Fruit fly (Drosophila melanogaster) whole organism, embryonic: ENCODE measurements around the gene Vps2.
A peak's percentile ranks its signal among the peaks of the same experiment; 100 is the strongest.

ENCODE experiments used
- Bgb ChIP-seq: fragments of 200-800 bp; sonication (Bioruptor generic); IDR thresholded peaks from 2 replicates; pipeline ENCODE4 v1.3.6; 2022; ENCODE audit warnings: missing biosample characterization, missing genetic modification characterization; ENCODE audit not compliant: partially characterized antibody
- CG10431 ChIP-seq: fragments of 200-800 bp; sonication (Bioruptor generic); optimal IDR thresholded peaks from 3 replicates; lab custom pipeline; 2018; ENCODE audit warnings: missing biosample characterization, mild to moderate bottlenecking, missing genetic modification characterization
- CG10979 ChIP-seq: fragments of 200-800 bp; sonication (Bioruptor generic); optimal IDR thresholded peaks from 2 replicates; lab custom pipeline; 2018; ENCODE audit warnings: missing biosample characterization, mild to moderate bottlenecking, missing genetic modification characterization, moderate library complexity
- CG11456 ChIP-seq: fragments of 200-800 bp; sonication (Bioruptor generic); IDR thresholded peaks from 3 replicates; pipeline ENCODE4 v1.3.6; 2022; ENCODE audit warnings: missing biosample characterization, missing genetic modification characterization
- CG11560 ChIP-seq: fragments of 200-800 bp; sonication (Bioruptor generic); IDR thresholded peaks from 3 replicates; pipeline ENCODE4 v1.3.6; 2022; ENCODE audit warnings: missing biosample characterization, missing genetic modification characterization
- CG11695 ChIP-seq: fragments of 200-800 bp; sonication (Bioruptor generic); IDR thresholded peaks from 3 replicates; pipeline ENCODE4 v1.3.6; 2022; ENCODE audit warnings: missing biosample characterization, missing genetic modification characterization
- CG11723 ChIP-seq: fragments of 200-800 bp; sonication (Bioruptor generic); optimal IDR thresholded peaks from 2 replicates; lab custom pipeline; 2017; ENCODE audit warnings: missing biosample characterization, mild to moderate bottlenecking, missing genetic modification characterization
- CG12219 ChIP-seq: fragments of 200-800 bp; sonication (Bioruptor generic); optimal IDR thresholded peaks from 3 replicates; lab custom pipeline; 2018; ENCODE audit warnings: missing biosample characterization, mild to moderate bottlenecking, missing genetic modification characterization
- CG12299 ChIP-seq: fragments of 200-800 bp; sonication (Bioruptor generic); optimal IDR thresholded peaks from 2 replicates; lab custom pipeline; 2018; ENCODE audit warnings: missing biosample characterization, mild to moderate bottlenecking, missing genetic modification characterization
- CG12391 ChIP-seq: fragments of 200-800 bp; sonication (Bioruptor generic); optimal IDR thresholded peaks from 3 replicates; lab custom pipeline; 2018; ENCODE audit warnings: missing biosample characterization, mild to moderate bottlenecking, missing genetic modification characterization, moderate library complexity
- CG12744 ChIP-seq: fragments of 200-800 bp; sonication (Bioruptor generic); optimal IDR thresholded peaks from 2 replicates; lab custom pipeline; 2016; ENCODE audit warnings: missing biosample characterization, missing genetic modification characterization
- CG12769 ChIP-seq: fragments of 200-800 bp; sonication (Bioruptor generic); optimal IDR thresholded peaks from 2 replicates; lab custom pipeline; 2019; ENCODE audit warnings: missing biosample characterization, mild to moderate bottlenecking, missing genetic modification characterization, moderate library complexity
- CG15011 ChIP-seq: fragments of 200-800 bp; sonication (Bioruptor generic); optimal IDR thresholded peaks from 3 replicates; lab custom pipeline; 2018; ENCODE audit warnings: missing biosample characterization, mild to moderate bottlenecking, missing genetic modification characterization
- CG15073 ChIP-seq: fragments of 200-800 bp; sonication (Bioruptor generic); optimal IDR thresholded peaks from 2 replicates; lab custom pipeline; 2016; ENCODE audit warnings: missing biosample characterization, missing genetic modification characterization
- CG15269 ChIP-seq: fragments of 200-800 bp; sonication (Bioruptor generic); optimal IDR thresholded peaks from 2 replicates; lab custom pipeline; 2018; ENCODE audit warnings: missing biosample characterization, mild to moderate bottlenecking, missing genetic modification characterization, moderate library complexity
- CG15601 ChIP-seq: fragments of 200-800 bp; sonication (Bioruptor generic); optimal IDR thresholded peaks from 3 replicates; lab custom pipeline; 2019; ENCODE audit warnings: missing biosample characterization, mild to moderate bottlenecking, missing genetic modification characterization, moderate library complexity
- CG1603 ChIP-seq: fragments of 200-800 bp; sonication (Bioruptor generic); optimal IDR thresholded peaks from 2 replicates; lab custom pipeline; 2019; ENCODE audit warnings: missing biosample characterization, mild to moderate bottlenecking, missing genetic modification characterization, moderate library complexity
- CG17385 ChIP-seq: fragments of 200-800 bp; sonication (Bioruptor generic); optimal IDR thresholded peaks from 3 replicates; lab custom pipeline; 2018; ENCODE audit warnings: missing biosample characterization, mild to moderate bottlenecking, missing genetic modification characterization
- CG17912 ChIP-seq: fragments of 200-800 bp; sonication (Bioruptor generic); optimal IDR thresholded peaks from 2 replicates; lab custom pipeline; 2018; ENCODE audit warnings: missing biosample characterization, mild to moderate bottlenecking, missing genetic modification characterization
- CG2116 ChIP-seq: fragments of 200-800 bp; sonication (Bioruptor generic); optimal IDR thresholded peaks from 3 replicates; lab custom pipeline; 2018; ENCODE audit warnings: missing biosample characterization, mild to moderate bottlenecking, missing genetic modification characterization
- CG30431 ChIP-seq: fragments of 200-800 bp; sonication (Bioruptor generic); optimal IDR thresholded peaks from 2 replicates; lab custom pipeline; 2017; ENCODE audit warnings: missing biosample characterization, missing genetic modification characterization
- CG31224 ChIP-seq: fragments of 200-800 bp; sonication (Bioruptor generic); IDR thresholded peaks from 2 replicates; pipeline ENCODE4 v1.3.6; 2022; ENCODE audit warnings: missing biosample characterization, missing genetic modification characterization
- CG33557 ChIP-seq: fragments of 200-800 bp; sonication (Bioruptor generic); optimal IDR thresholded peaks from 2 replicates; lab custom pipeline; 2019; ENCODE audit warnings: missing biosample characterization, mild to moderate bottlenecking, missing genetic modification characterization, moderate library complexity
- CG3995 ChIP-seq: fragments of 200-800 bp; sonication (Bioruptor generic); optimal IDR thresholded peaks from 3 replicates; lab custom pipeline; 2016; ENCODE audit warnings: missing biosample characterization, missing genetic modification characterization
- CG4820 ChIP-seq: fragments of 200-800 bp; sonication (Bioruptor generic); optimal IDR thresholded peaks from 3 replicates; lab custom pipeline; 2016; ENCODE audit warnings: missing biosample characterization, missing genetic modification characterization
- CG6175 ChIP-seq: fragments of 200-800 bp; sonication (Bioruptor generic); IDR thresholded peaks from 3 replicates; pipeline ENCODE4 v1.3.6; 2022; ENCODE audit warnings: missing biosample characterization, missing genetic modification characterization
- CG7987 ChIP-seq: fragments of 200-800 bp; sonication (Bioruptor generic); optimal IDR thresholded peaks from 2 replicates; lab custom pipeline; 2018; ENCODE audit warnings: missing biosample characterization, mild to moderate bottlenecking, missing genetic modification characterization, moderate library complexity
- CG8944 ChIP-seq: fragments of 200-800 bp; sonication (Bioruptor generic); optimal IDR thresholded peaks from 3 replicates; lab custom pipeline; 2016; ENCODE audit warnings: missing biosample characterization, missing genetic modification characterization
- Chrac-16 ChIP-seq: fragments of 200-800 bp; sonication (Bioruptor generic); optimal IDR thresholded peaks from 3 replicates; lab custom pipeline; 2016; ENCODE audit warnings: missing biosample characterization, missing genetic modification characterization
- Hey ChIP-seq: fragments of 200-800 bp; sonication (Bioruptor generic); optimal IDR thresholded peaks from 3 replicates; lab custom pipeline; 2018; ENCODE audit warnings: missing biosample characterization, mild to moderate bottlenecking, missing genetic modification characterization
- MTF-1 ChIP-seq: fragments of 200-800 bp; sonication (Bioruptor generic); optimal IDR thresholded peaks from 2 replicates; lab custom pipeline; 2018; ENCODE audit warnings: missing biosample characterization, mild to moderate bottlenecking, missing genetic modification characterization, borderline replicate concordance
- Sry-β ChIP-seq: fragments of 200-800 bp; sonication (Bioruptor generic); optimal IDR thresholded peaks from 2 replicates; lab custom pipeline; 2018; ENCODE audit warnings: missing biosample characterization, mild to moderate bottlenecking, missing genetic modification characterization, moderate library complexity
- Taf1 ChIP-seq: fragments of 200-800 bp; sonication (Bioruptor generic); IDR thresholded peaks from 2 replicates; pipeline ENCODE4 v1.3.6; 2022; ENCODE audit warnings: missing biosample characterization, missing genetic modification characterization
- cas ChIP-seq: fragments of 200-800 bp; sonication (Bioruptor generic); IDR thresholded peaks from 2 replicates; pipeline ENCODE4 v1.3.6; 2022; ENCODE audit warnings: missing biosample characterization, missing genetic modification characterization
- ci ChIP-seq: fragments of 200-800 bp; sonication (Bioruptor generic); IDR thresholded peaks from 3 replicates; pipeline ENCODE4 v1.3.6; 2022; ENCODE audit warnings: missing biosample characterization, missing genetic modification characterization
- crp ChIP-seq, 2 experiments: fragments of 200-800 bp; sonication (Bioruptor generic); optimal IDR thresholded peaks; 2 replicates in 1 of 2; 3 replicates in 1 of 2; lab custom pipeline; 2017; ENCODE audit warnings: missing biosample characterization in 2 of 2, missing genetic modification characterization in 2 of 2, mild to moderate bottlenecking in 1 of 2, moderate library complexity in 1 of 2
- dmrt11E ChIP-seq: fragments of 200-800 bp; sonication (Bioruptor generic); optimal IDR thresholded peaks from 3 replicates; lab custom pipeline; 2018; ENCODE audit warnings: missing biosample characterization, mild to moderate bottlenecking, missing genetic modification characterization, moderate library complexity
- dmrt99B ChIP-seq: fragments of 200-800 bp; sonication (Bioruptor generic); optimal IDR thresholded peaks from 2 replicates; lab custom pipeline; 2018; ENCODE audit warnings: missing biosample characterization, mild to moderate bottlenecking, missing genetic modification characterization, moderate library complexity
- gcm ChIP-seq: fragments of 200-800 bp; sonication (Bioruptor generic); optimal IDR thresholded peaks from 2 replicates; lab custom pipeline; 2019; ENCODE audit warnings: missing biosample characterization, mild to moderate bottlenecking, missing genetic modification characterization, moderate library complexity
- grau ChIP-seq: fragments of 200-800 bp; optimal IDR thresholded peaks from 3 replicates; lab custom pipeline; 2019; ENCODE audit warnings: missing biosample characterization, mild to moderate bottlenecking, missing genetic modification characterization, moderate library complexity
- grn ChIP-seq: fragments of 200-800 bp; sonication (Bioruptor generic); optimal IDR thresholded peaks from 3 replicates; lab custom pipeline; 2017; ENCODE audit warnings: missing biosample characterization, missing genetic modification characterization
- gsb-n ChIP-seq: fragments of 200-800 bp; sonication (Bioruptor generic); optimal IDR thresholded peaks from 3 replicates; lab custom pipeline; 2018; ENCODE audit warnings: missing biosample characterization, mild to moderate bottlenecking, missing genetic modification characterization
- lab ChIP-seq: fragments of 200-800 bp; sonication (Bioruptor generic); optimal IDR thresholded peaks from 3 replicates; lab custom pipeline; 2017; ENCODE audit warnings: missing biosample characterization, missing genetic modification characterization, mild to moderate bottlenecking, moderate library complexity, missing genetic modification reagents
- pb ChIP-seq: fragments of 200-800 bp; sonication (Bioruptor generic); optimal IDR thresholded peaks from 3 replicates; lab custom pipeline; 2016; ENCODE audit warnings: missing biosample characterization, missing genetic modification characterization
- pfk ChIP-seq: fragments of 200-800 bp; sonication (Bioruptor generic); optimal IDR thresholded peaks from 2 replicates; lab custom pipeline; 2018; ENCODE audit warnings: missing biosample characterization, mild to moderate bottlenecking, missing genetic modification characterization, moderate library complexity
- scrt ChIP-seq: fragments of 200-800 bp; sonication (Bioruptor generic); optimal IDR thresholded peaks from 2 replicates; lab custom pipeline; 2018; ENCODE audit warnings: missing biosample characterization, mild to moderate bottlenecking, missing genetic modification characterization, moderate library complexity
- sens ChIP-seq: fragments of 200-800 bp; sonication (Bioruptor generic); peaks from one replicate; lab custom pipeline; 2016; ENCODE audit warnings: missing biosample characterization, missing genetic modification characterization
- shn ChIP-seq: fragments of 200-800 bp; sonication (Bioruptor generic); optimal IDR thresholded peaks from 3 replicates; lab custom pipeline; 2016; ENCODE audit warnings: missing biosample characterization, missing genetic modification characterization
- so ChIP-seq: fragments of 200-800 bp; sonication (Bioruptor generic); IDR thresholded peaks from 3 replicates; pipeline ENCODE4 v1.3.6; 2022; ENCODE audit warnings: missing biosample characterization, missing genetic modification characterization
- zf30C ChIP-seq: fragments of 200-800 bp; sonication (Bioruptor generic); optimal IDR thresholded peaks from 3 replicates; lab custom pipeline; 2018; ENCODE audit warnings: missing biosample characterization, mild to moderate bottlenecking, missing genetic modification characterization

Vps2 gene

DNA sequence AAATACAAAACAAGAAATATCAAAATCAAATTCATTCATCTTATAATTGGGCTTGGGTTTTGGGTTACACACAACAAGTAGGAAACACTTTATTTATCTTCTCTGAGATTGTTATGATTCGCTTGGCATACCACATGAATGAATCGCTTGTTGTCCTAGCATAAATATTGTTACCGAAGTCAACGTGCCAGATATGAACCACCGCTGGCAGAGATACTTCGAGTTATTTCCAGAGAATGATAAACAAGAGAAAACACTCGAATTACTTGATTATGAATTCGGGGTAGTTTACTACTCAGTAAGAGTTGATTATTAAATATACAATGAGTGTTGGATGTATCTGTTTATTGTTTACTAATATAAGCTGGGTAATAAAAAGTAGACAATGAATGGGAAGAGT, 41.1 kb upstream of the Vps2 start (continued):
- TF ChIP-seq dmrt11E (tag; lab: Kevin White, UChicago): peak; percentile 66
- peak; percentile 49 for TF ChIP-seq gsb-n (tag; lab: Kevin White, UChicago)
- TF ChIP-seq CG4820 (GFP tag; lab: Kevin White, UChicago): no peak
- TF ChIP-seq gcm (GFP tag; lab: Kevin White, UChicago): peak; percentile 52
- TF ChIP-seq grau: peak; percentile 5
- TF ChIP-seq Bgb: no peak
- TF ChIP-seq scrt (GFP tag; lab: Kevin White, UChicago): no peak
- TF ChIP-seq CG10979: peak; percentile 17
- peak; percentile 49 for TF ChIP-seq CG17385 (GFP tag; lab: Kevin White, UChicago)
- no peak for TF ChIP-seq CG11560 (tag; lab: Robert Waterston, UW)
- TF ChIP-seq cas: no peak
- no peak for TF ChIP-seq zf30C
- no peak for TF ChIP-seq CG3995 (GFP tag; lab: Kevin White, UChicago)
- peak; percentile 9 for TF ChIP-seq dmrt99B (tag; lab: Kevin White, UChicago)
- TF ChIP-seq grn: peak; percentile 57
- no peak for TF ChIP-seq CG8944 (GFP tag; lab: Kevin White, UChicago)
- no peak for TF ChIP-seq CG12744 (GFP tag; lab: Kevin White, UChicago)
- TF ChIP-seq CG33557: peak; percentile 79
- peak; percentile 65 for TF ChIP-seq CG7987
- 0 out of 3 replicates have a peak, but pooled peaks have one; percentile 30 for TF ChIP-seq so (GFP tag; lab: Robert Waterston, UW)
- peak; percentile 15 for TF ChIP-seq CG17912
- no peak for TF ChIP-seq CG30431 (GFP tag; lab: Kevin White, UChicago)
- TF ChIP-seq sens: peak; percentile 75
- peak; percentile 9 for TF ChIP-seq Sry-β (GFP tag; lab: Kevin White, UChicago)
- TF ChIP-seq CG12769 (tag; lab: Kevin White, UChicago): peak; percentile 11
- TF ChIP-seq Hey (tag; lab: Kevin White, UChicago): peak; percentile 31
- TF ChIP-seq shn (GFP tag; lab: Kevin White, UChicago): no peak
- no peak for TF ChIP-seq CG31224 (GFP tag; lab: Robert Waterston, UW)
- peak; percentile 24 for TF ChIP-seq CG12299 (tag; lab: Kevin White, UChicago)
- TF ChIP-seq CG15011 (GFP tag; lab: Kevin White, UChicago): peak; percentile 52
- TF ChIP-seq CG2116 (GFP tag; lab: Kevin White, UChicago): peak; percentile 1
- no peak for TF ChIP-seq Taf1
- no peak for TF ChIP-seq CG6175 (GFP tag; lab: Robert Waterston, UW)
- no peak for TF ChIP-seq CG11456
- TF ChIP-seq CG15269 (tag; lab: Kevin White, UChicago): no peak
- peak; percentile 61 for TF ChIP-seq MTF-1
- no peak for TF ChIP-seq Chrac-16 (GFP tag; lab: Kevin White, UChicago)
- TF ChIP-seq CG12219: peak; percentile 37
- TF ChIP-seq CG1603: peak; percentile 43
- TF ChIP-seq lab (GFP tag; lab: Kevin White, UChicago): peak; percentile 30
- peak; percentile 69; the same call in 2 of the 3 replicates for TF ChIP-seq ci
- peak; percentile 54 for TF ChIP-seq pfk (GFP tag; lab: Kevin White, UChicago)
- TF ChIP-seq CG11723 (GFP tag; lab: Kevin White, UChicago): no peak
- TF ChIP-seq CG12391 (tag; lab: Kevin White, UChicago): peak; percentile 19
- TF ChIP-seq CG15073 (GFP tag; lab: Kevin White, UChicago): no peak
- TF ChIP-seq CG10431 (GFP tag; lab: Kevin White, UChicago): peak; percentile 35
- TF ChIP-seq pb (GFP tag; lab: Kevin White, UChicago): no peak
- peak; percentile 79 for TF ChIP-seq CG15601
- TF ChIP-seq CG11695 (GFP tag; lab: Robert Waterston, UW): 0 out of 3 replicates have a peak, but pooled peaks have one; percentile 17
- no peak for TF ChIP-seq crp (GFP tag; optimal IDR thresholded peaks at IDR 0.05; lab: Kevin White, UChicago)
